Worm (Caenorhabditis elegans): ENCODE measurements around the gene str-8.

DNA sequence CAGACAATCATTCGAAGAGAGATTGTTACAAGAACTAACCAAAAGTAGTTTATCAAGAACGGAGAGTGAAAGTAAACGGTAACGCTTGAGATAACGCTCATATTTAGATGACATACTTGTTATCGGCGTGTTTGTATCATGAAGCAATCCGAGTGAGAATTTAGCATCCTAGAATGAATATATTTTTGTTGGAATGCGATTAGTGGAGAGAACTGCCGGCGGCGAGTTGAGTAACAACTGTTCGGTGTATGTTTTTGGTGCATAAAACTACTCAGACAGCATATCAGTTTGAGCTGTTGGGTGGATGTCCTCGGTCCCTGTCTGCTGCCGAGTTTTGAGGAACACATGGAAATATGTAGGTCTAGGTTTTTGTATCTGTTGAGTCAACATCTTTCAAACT, 21.3 kb upstream of the str-8 start, which contains the start of gene T23D5.3:
- TF ChIP-seq jun-1 (tag; optimal IDR thresholded peaks at IDR 0.05) (no peak), ama-1 (optimal IDR thresholded peaks at IDR 0.05) (no peak), snpc-4 (tag; optimal IDR thresholded peaks at IDR 0.05) (no peak), zag-1 (tag; optimal IDR thresholded peaks at IDR 0.05) (no peak), mdl-1 (tag; optimal IDR thresholded peaks at IDR 0.05) (no peak), nhr-43 (tag; optimal IDR thresholded peaks at IDR 0.05; ENCODE audit: poor library complexity, severe bottlenecking) (no peak), unc-39 (tag; optimal IDR thresholded peaks at IDR 0.05) (no peak), egl-5 (tag; optimal IDR thresholded peaks at IDR 0.05) (no peak), skn-1 (tag; optimal IDR thresholded peaks at IDR 0.05) (no peak), nfya-1 (tag; optimal IDR thresholded peaks at IDR 0.05; ENCODE audit: insufficient read depth) (no peak), ceh-16 (tag; optimal IDR thresholded peaks at IDR 0.05) (no peak), ZK546.5 (tag; optimal IDR thresholded peaks at IDR 0.05) (no peak), nhr-11 (tag; optimal IDR thresholded peaks at IDR 0.05) (no peak)

Data from whole organism, L3 larva.